Worm (Caenorhabditis elegans) whole organism, L2 larva: Measurements from ENCODE around the gene srsx-37.
"Not testable (repeated sequence)": the region's sequence is repeated elsewhere in the genome, so short reads cannot be mapped to it uniquely, and the experiment has no call there.

Source experiments
- ZK546.5 ChIP-seq: sonication (generic microtip); optimal IDR thresholded peaks from 2 replicates; lab custom pipeline; 2017; ENCODE audit warnings: missing biosample characterization, missing genetic modification characterization
- lin-11 ChIP-seq: fragments of 150-350 bp; sonication (generic microtip); optimal IDR thresholded peaks from 2 replicates; lab custom pipeline; 2014; ENCODE audit warnings: missing biosample characterization, missing genetic modification characterization, inconsistent platforms, mixed read lengths
- nhr-12 ChIP-seq: fragments of 150-350 bp; optimal IDR thresholded peaks from 2 replicates; lab custom pipeline; 2014; ENCODE audit warnings: missing biosample characterization, missing genetic modification characterization
- zag-1 ChIP-seq: fragments of 150-350 bp; optimal IDR thresholded peaks from 2 replicates; lab custom pipeline; 2014; ENCODE audit warnings: missing biosample characterization, missing genetic modification characterization

ce11 chrV:15215175-15215574 lies 43.8 kb downstream of the srsx-37 start, which contains the start of gene sri-26:
- TF ChIP-seq nhr-12, ZK546.5, lin-11, zag-1 (tag; lab: Kevin White, UChicago): not testable (repeated sequence)
